Worm (Caenorhabditis elegans): Measurements from ENCODE around the gene T03G6.1.
A peak's percentile ranks its signal among the peaks of the same experiment; 100 is the strongest.

- TF ChIP-seq snpc-4 (tag; optimal IDR thresholded peaks at IDR 0.05) (no peak), mef-2 (tag; optimal IDR thresholded peaks at IDR 0.05) (no peak), elt-2 (tag; optimal IDR thresholded peaks at IDR 0.05) (no peak), ceh-90 (tag; optimal IDR thresholded peaks at IDR 0.05) (no peak), alr-1 (tag; optimal IDR thresholded peaks at IDR 0.05; ENCODE audit: borderline replicate concordance) (no peak), tbx-2 (tag; optimal IDR thresholded peaks at IDR 0.05) (no peak), skn-1 (tag; optimal IDR thresholded peaks at IDR 0.05) (no peak), vab-15 (tag; optimal IDR thresholded peaks at IDR 0.05) (no peak), ceh-82 (tag; optimal IDR thresholded peaks at IDR 0.05) (peak in 1 of 3 experiments; percentile 21)
Observed at ce11 chrX:2595027-2595756, 12.8 kb upstream of the T03G6.1 start.
